Worm (Caenorhabditis elegans) whole organism, young adult: ENCODE data around the gene Y46E12A.5.
A peak's percentile ranks its signal among the peaks of the same experiment; 100 is the strongest.

ENCODE experiments used
- F57A8.1 ChIP-seq: fragments of 200-800 bp; sonication (Bioruptor generic); optimal IDR thresholded peaks from 2 replicates; lab custom pipeline; 2018; ENCODE audit warnings: mild to moderate bottlenecking, missing genetic modification characterization, moderate library complexity, missing compliant biosample characterization
- F57C9.4 ChIP-seq: sonication (generic microtip); optimal IDR thresholded peaks from 2 replicates; lab custom pipeline; 2017; ENCODE audit warnings: mild to moderate bottlenecking, missing genetic modification characterization, missing compliant biosample characterization
- T07F8.4 ChIP-seq: sonication (generic microtip); optimal IDR thresholded peaks from 2 replicates; lab custom pipeline; 2016; ENCODE audit warnings: mild to moderate bottlenecking, missing genetic modification characterization, moderate library complexity, missing compliant biosample characterization
- ceh-40 ChIP-seq: fragments of 200-800 bp; sonication (Bioruptor generic); IDR thresholded peaks from 2 replicates; pipeline ENCODE4 v1.3.6; 2022; ENCODE audit warnings: missing genetic modification characterization, missing compliant biosample characterization
- ets-4 ChIP-seq: fragments of 200-800 bp; sonication (Bioruptor generic); optimal IDR thresholded peaks from 2 replicates; lab custom pipeline; 2018; ENCODE audit warnings: mild to moderate bottlenecking, missing genetic modification characterization, missing compliant biosample characterization
- him-1 ChIP-seq: sonication (generic microtip); optimal IDR thresholded peaks from 2 replicates; lab custom pipeline; 2016; ENCODE audit warnings: missing genotype, missing genetic modification reagents, missing genetic modification characterization, missing compliant biosample characterization
- hmg-20 ChIP-seq: fragments of 200-800 bp; sonication (Bioruptor generic); IDR thresholded peaks from 2 replicates; pipeline ENCODE4 v1.3.6; 2022; ENCODE audit warnings: missing genetic modification reagents, missing genetic modification characterization, missing compliant biosample characterization
- lin-26 ChIP-seq: fragments of 200-800 bp; sonication (Bioruptor generic); IDR thresholded peaks from 2 replicates; pipeline ENCODE4 v1.3.6; 2022; ENCODE audit warnings: missing genetic modification reagents, missing genetic modification characterization, missing compliant biosample characterization
- lsl-1 ChIP-seq: fragments of 200-800 bp; sonication (Bioruptor generic); optimal IDR thresholded peaks from 2 replicates; lab custom pipeline; 2018; ENCODE audit warnings: mild to moderate bottlenecking, missing genetic modification characterization, moderate library complexity, missing compliant biosample characterization
- madf-6 ChIP-seq: fragments of 200-800 bp; sonication (Bioruptor generic); IDR thresholded peaks from 2 replicates; pipeline ENCODE4 v1.3.6; 2022; ENCODE audit warnings: missing genetic modification reagents, missing genetic modification characterization, missing compliant biosample characterization
- nfya-1 ChIP-seq: sonication (generic microtip); optimal IDR thresholded peaks from 2 replicates; lab custom pipeline; 2017; ENCODE audit warnings: antibody characterized with exemption, missing compliant biosample characterization, missing genetic modification characterization, borderline replicate concordance; ENCODE audit not compliant: insufficient read depth
- snpc-3.4 ChIP-seq: sonication (generic microtip); optimal IDR thresholded peaks from 2 replicates; lab custom pipeline; 2017; ENCODE audit warnings: missing genetic modification characterization, mild to moderate bottlenecking, missing compliant biosample characterization, antibody characterized with exemption, moderate library complexity, missing genotype, missing genetic modification reagents
- snpc-4 ChIP-seq, 5 experiments: fragments of 150-350 bp in 1 of 5; sonication (generic microtip) in 4 of 5; optimal IDR thresholded peaks; 2 replicates each; lab custom pipeline; 2014 to 2018; ENCODE audit warnings: missing genetic modification characterization in 5 of 5, missing biosample characterization in 3 of 5, antibody characterized with exemption in 2 of 5, mild to moderate bottlenecking in 2 of 5, missing compliant biosample characterization in 2 of 5, missing genotype in 2 of 5, moderate library complexity in 2 of 5, missing genetic modification reagents in 1 of 5

- TF ChIP-seq F57A8.1: peak; percentile 20
- TF ChIP-seq nfya-1 (tag; lab: Kevin White, UChicago): no peak
- TF ChIP-seq lin-26 (GFP tag; lab: Robert Waterston, UW): peak; percentile 65; the same call in 1 of the 2 replicates
- no peak for TF ChIP-seq him-1 (tag; lab: Kevin White, UChicago)
- TF ChIP-seq T07F8.4 (tag; lab: Kevin White, UChicago): no peak
- no peak for TF ChIP-seq snpc-4 (GFP tag; optimal IDR thresholded peaks at IDR 0.05; lab: Kevin White, UChicago)
- TF ChIP-seq snpc-4 (tag; optimal IDR thresholded peaks at IDR 0.05; lab: Kevin White, UChicago): no peak
- TF ChIP-seq ets-4 (GFP tag; lab: Kevin White, UChicago): no peak
- TF ChIP-seq hmg-20 (GFP tag; lab: Robert Waterston, UW): no peak
- TF ChIP-seq ceh-40 (GFP tag; lab: Robert Waterston, UW): no peak
- no peak for TF ChIP-seq F57C9.4 (tag; lab: Kevin White, UChicago)
- TF ChIP-seq snpc-3.4 (tag; lab: Kevin White, UChicago): peak; percentile 4
- TF ChIP-seq madf-6 (GFP tag; lab: Robert Waterston, UW): peak; percentile 20; the same call in 1 of the 2 replicates
- TF ChIP-seq lsl-1 (GFP tag; lab: Kevin White, UChicago): peak; percentile 39
These were observed 15.0 kb downstream of the Y46E12A.5 start for ce11 chrIII:1743081-1743480.
